Fruit fly (Drosophila melanogaster) whole organism, adult: ENCODE results near the gene CG34398.

ENCODE experiments used
- CG11617 ChIP-seq: fragments of 200-800 bp; sonication (Bioruptor generic); optimal IDR thresholded peaks from 2 replicates; lab custom pipeline; 2017; ENCODE audit warnings: mild to moderate bottlenecking, missing biosample characterization, missing genetic modification reagents, missing genetic modification characterization
- CG12768 ChIP-seq: fragments of 200-800 bp; sonication (Bioruptor generic); optimal IDR thresholded peaks from 2 replicates; lab custom pipeline; 2017; ENCODE audit warnings: missing biosample characterization, missing genetic modification characterization, mild to moderate bottlenecking, moderate library complexity, missing genetic modification reagents
- CG14711 ChIP-seq: fragments of 200-800 bp; sonication (Bioruptor generic); optimal IDR thresholded peaks from 2 replicates; lab custom pipeline; 2018; ENCODE audit warnings: missing biosample characterization, mild to moderate bottlenecking, missing genetic modification characterization, moderate library complexity
- CG5204 ChIP-seq: fragments of 200-800 bp; sonication (Bioruptor generic); optimal IDR thresholded peaks from 2 replicates; lab custom pipeline; 2016; ENCODE audit warnings: missing biosample characterization, missing genetic modification characterization
- CG7045 ChIP-seq: fragments of 200-800 bp; sonication (Bioruptor generic); optimal IDR thresholded peaks from 2 replicates; lab custom pipeline; 2017; ENCODE audit warnings: missing biosample characterization, mild to moderate bottlenecking, missing genetic modification characterization
- CG7101 ChIP-seq: fragments of 200-800 bp; sonication (Bioruptor generic); optimal IDR thresholded peaks from 2 replicates; lab custom pipeline; 2018; ENCODE audit warnings: missing biosample characterization, mild to moderate bottlenecking, missing genetic modification characterization, moderate library complexity
- Clk ChIP-seq: fragments of 200-800 bp; sonication (Bioruptor generic); optimal IDR thresholded peaks from 2 replicates; lab custom pipeline; 2017; ENCODE audit warnings: missing biosample characterization, missing genetic modification characterization
- Crg-1 ChIP-seq: fragments of 200-800 bp; sonication (Bioruptor generic); optimal IDR thresholded peaks from 2 replicates; lab custom pipeline; 2016; ENCODE audit warnings: missing biosample characterization, missing genetic modification characterization
- Hr96 ChIP-seq: fragments of 200-800 bp; sonication (Bioruptor generic); optimal IDR thresholded peaks from 2 replicates; lab custom pipeline; 2016; ENCODE audit warnings: missing biosample characterization, missing genetic modification characterization
- cic ChIP-seq: fragments of 200-800 bp; sonication (Bioruptor generic); optimal IDR thresholded peaks from 2 replicates; lab custom pipeline; 2017; ENCODE audit warnings: missing biosample characterization, mild to moderate bottlenecking, missing genetic modification characterization, moderate library complexity
- cnc ChIP-seq, 2 experiments: fragments of >200 bp; optimal IDR thresholded peaks; 2 replicates each; lab custom pipeline; 2017
- ovo ChIP-seq: fragments of 200-800 bp; sonication (Bioruptor generic); optimal IDR thresholded peaks from 2 replicates; lab custom pipeline; 2016; ENCODE audit warnings: missing biosample characterization, missing genetic modification characterization
- tj ChIP-seq: fragments of 200-800 bp; sonication (Bioruptor generic); optimal IDR thresholded peaks from 3 replicates; lab custom pipeline; 2017; ENCODE audit warnings: missing biosample characterization, mild to moderate bottlenecking, missing genetic modification characterization, moderate library complexity
- toe ChIP-seq: fragments of 200-800 bp; sonication (Bioruptor generic); optimal IDR thresholded peaks from 2 replicates; lab custom pipeline; 2016; ENCODE audit warnings: missing biosample characterization, missing genetic modification characterization

DNA sequence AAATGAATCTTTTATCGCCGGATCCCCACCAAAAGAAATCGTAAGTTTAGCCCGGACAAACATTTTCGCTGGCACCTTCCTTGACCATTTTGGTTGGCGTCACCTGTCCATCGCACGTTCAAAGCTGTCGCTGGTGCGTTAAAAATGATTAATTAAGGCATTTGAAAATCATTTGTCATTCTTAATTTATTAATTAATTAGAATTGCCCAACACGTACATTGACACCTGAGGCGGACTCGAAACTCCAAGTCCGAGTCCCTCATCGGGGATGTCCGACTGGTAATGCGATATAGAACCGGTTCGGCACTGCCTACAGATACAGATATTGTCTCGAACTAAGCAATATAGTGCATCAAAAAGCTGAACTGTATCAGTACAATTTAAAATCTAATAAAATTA, 10.4 kb upstream of the CG34398 start:
- TF ChIP-seq ovo (GFP tag; lab: Kevin White, UChicago) (no peak), CG5204 (GFP tag; lab: Kevin White, UChicago) (no peak), CG14711 (no peak), toe (GFP tag; lab: Kevin White, UChicago) (no peak), tj (GFP tag; lab: Kevin White, UChicago) (no peak), CG7045 (GFP tag; lab: Kevin White, UChicago) (no peak), Hr96 (GFP tag; lab: Kevin White, UChicago) (no peak), Clk (GFP tag; lab: Kevin White, UChicago) (no peak), CG12768 (no peak), Crg-1 (GFP tag; lab: Kevin White, UChicago) (no peak), CG7101 (tag; lab: Kevin White, UChicago) (no peak), cnc (optimal IDR thresholded peaks at IDR 0.05; lab: Kevin White, UChicago) (no peak), cic (no peak), CG11617 (no peak)
